Fruit fly (Drosophila melanogaster) whole organism, embryonic: ENCODE measurements around the gene Rbp.

Experiments
- B-H2 ChIP-seq: fragments of 200-800 bp; sonication (Bioruptor generic); optimal IDR thresholded peaks from 2 replicates; lab custom pipeline; 2018; ENCODE audit warnings: missing biosample characterization, mild to moderate bottlenecking, missing genetic modification characterization
- Blimp-1 ChIP-seq: fragments of 200-800 bp; sonication (Bioruptor generic); optimal IDR thresholded peaks from 3 replicates; lab custom pipeline; 2018; ENCODE audit warnings: missing biosample characterization, missing genetic modification characterization, mild to moderate bottlenecking, moderate library complexity, missing genetic modification reagents
- CG10431 ChIP-seq: fragments of 200-800 bp; sonication (Bioruptor generic); optimal IDR thresholded peaks from 3 replicates; lab custom pipeline; 2018; ENCODE audit warnings: missing biosample characterization, mild to moderate bottlenecking, missing genetic modification characterization
- CG11247 ChIP-seq: fragments of 200-800 bp; sonication (Bioruptor generic); IDR thresholded peaks from 2 replicates; pipeline ENCODE4 v1.3.6; 2022; ENCODE audit warnings: missing biosample characterization, missing genetic modification characterization
- CG11695 ChIP-seq: fragments of 200-800 bp; sonication (Bioruptor generic); IDR thresholded peaks from 3 replicates; pipeline ENCODE4 v1.3.6; 2022; ENCODE audit warnings: missing biosample characterization, missing genetic modification characterization
- CG14710 ChIP-seq: fragments of 200-800 bp; sonication (Bioruptor generic); optimal IDR thresholded peaks from 3 replicates; lab custom pipeline; 2019; ENCODE audit warnings: missing biosample characterization, mild to moderate bottlenecking, missing genetic modification characterization, moderate library complexity
- CG15479 ChIP-seq: fragments of 200-800 bp; sonication (Bioruptor generic); optimal IDR thresholded peaks from 3 replicates; lab custom pipeline; 2019; ENCODE audit warnings: missing biosample characterization, mild to moderate bottlenecking, missing genetic modification characterization, moderate library complexity
- CG18599 ChIP-seq: fragments of 200-800 bp; sonication (Bioruptor generic); optimal IDR thresholded peaks from 3 replicates; lab custom pipeline; 2017; ENCODE audit warnings: missing biosample characterization, missing genetic modification characterization, mild to moderate bottlenecking, moderate library complexity, missing genetic modification reagents
- CG18764 ChIP-seq: fragments of 200-800 bp; sonication (Bioruptor generic); optimal IDR thresholded peaks from 3 replicates; lab custom pipeline; 2016; ENCODE audit warnings: missing biosample characterization, missing genetic modification characterization
- CG34376 ChIP-seq: fragments of 200-800 bp; sonication (Bioruptor generic); optimal IDR thresholded peaks from 2 replicates; lab custom pipeline; 2018; ENCODE audit warnings: missing biosample characterization, mild to moderate bottlenecking, missing genetic modification characterization
- CG43689 ChIP-seq: fragments of 200-800 bp; sonication (Bioruptor generic); IDR thresholded peaks from 2 replicates; pipeline ENCODE4 v1.3.6; 2022; ENCODE audit warnings: missing biosample characterization, missing genetic modification characterization
- CG4617 ChIP-seq: fragments of 200-800 bp; sonication (Bioruptor generic); optimal IDR thresholded peaks from 3 replicates; lab custom pipeline; 2016; ENCODE audit warnings: missing biosample characterization, missing genetic modification characterization, borderline replicate concordance
- CG5180 ChIP-seq: fragments of 200-800 bp; sonication (Bioruptor generic); optimal IDR thresholded peaks from 3 replicates; lab custom pipeline; 2017; ENCODE audit warnings: missing biosample characterization, missing genetic modification characterization, mild to moderate bottlenecking, moderate library complexity, missing genetic modification reagents
- CG6254 ChIP-seq: fragments of 200-800 bp; sonication (Bioruptor generic); optimal IDR thresholded peaks from 3 replicates; lab custom pipeline; 2017; ENCODE audit warnings: mild to moderate bottlenecking, missing biosample characterization, missing genetic modification reagents, missing genetic modification characterization
- CG6683 ChIP-seq: fragments of 200-800 bp; sonication (Bioruptor generic); optimal IDR thresholded peaks from 2 replicates; lab custom pipeline; 2017; ENCODE audit warnings: missing biosample characterization, mild to moderate bottlenecking, missing genetic modification characterization, missing genetic modification reagents
- CG7271 ChIP-seq: fragments of 200-800 bp; sonication (Bioruptor generic); optimal IDR thresholded peaks from 2 replicates; lab custom pipeline; 2018; ENCODE audit warnings: missing biosample characterization, mild to moderate bottlenecking, missing genetic modification characterization, moderate library complexity
- CG7556 ChIP-seq: fragments of 200-800 bp; sonication (Bioruptor generic); optimal IDR thresholded peaks from 2 replicates; lab custom pipeline; 2017; ENCODE audit warnings: missing biosample characterization, mild to moderate bottlenecking, missing genetic modification characterization
- CG7745 ChIP-seq: fragments of 200-800 bp; sonication (Bioruptor generic); optimal IDR thresholded peaks from 2 replicates; lab custom pipeline; 2018; ENCODE audit warnings: missing biosample characterization, mild to moderate bottlenecking, missing genetic modification characterization, moderate library complexity
- CG7786 ChIP-seq: fragments of 200-800 bp; sonication (Bioruptor generic); optimal IDR thresholded peaks from 2 replicates; lab custom pipeline; 2016; ENCODE audit warnings: missing biosample characterization, missing genetic modification characterization
- D19B ChIP-seq: fragments of 200-800 bp; sonication (Bioruptor generic); optimal IDR thresholded peaks from 2 replicates; lab custom pipeline; 2017; ENCODE audit warnings: missing biosample characterization, mild to moderate bottlenecking, missing genetic modification characterization
- Dbx ChIP-seq: fragments of 200-800 bp; sonication (Bioruptor generic); IDR thresholded peaks from 3 replicates; pipeline ENCODE4 v1.3.6; 2022; ENCODE audit warnings: missing biosample characterization, missing genetic modification characterization
- Ets65A ChIP-seq: fragments of 200-800 bp; sonication (Bioruptor generic); peaks from one replicate; lab custom pipeline; 2016; ENCODE audit warnings: missing biosample characterization, missing genetic modification characterization
- HLHmδ ChIP-seq: fragments of 200-800 bp; sonication (Bioruptor generic); optimal IDR thresholded peaks from 2 replicates; lab custom pipeline; 2018; ENCODE audit warnings: missing biosample characterization, mild to moderate bottlenecking, missing genetic modification characterization, moderate library complexity
- NC2α ChIP-seq: fragments of 200-800 bp; sonication (Bioruptor generic); optimal IDR thresholded peaks from 2 replicates; lab custom pipeline; 2016; ENCODE audit warnings: missing biosample characterization, missing genetic modification characterization
- Oaz ChIP-seq: fragments of 200-800 bp; sonication (Bioruptor generic); IDR thresholded peaks from 2 replicates; pipeline ENCODE4 v1.3.6; 2022; ENCODE audit warnings: missing biosample characterization, missing genetic modification characterization
- Trl ChIP-seq, 3 experiments: fragments of >200 bp in 2 of 3; fragments of 200-800 bp in 1 of 3; sonication (Bioruptor generic) in 1 of 3; optimal IDR thresholded peaks; 2 replicates in 1 of 3; 3 replicates in 2 of 3; lab custom pipeline; 2016 to 2017; ENCODE audit warnings: missing biosample characterization in 1 of 3, missing genetic modification characterization in 1 of 3
- ab ChIP-seq: fragments of 200-800 bp; sonication (Bioruptor generic); optimal IDR thresholded peaks from 2 replicates; lab custom pipeline; 2016; ENCODE audit warnings: missing biosample characterization, missing genetic modification characterization
- ato ChIP-seq: fragments of 200-800 bp; sonication (Bioruptor generic); IDR thresholded peaks from 2 replicates; pipeline ENCODE4 v1.3.6; 2022; ENCODE audit warnings: missing biosample characterization, missing genetic modification characterization; ENCODE audit not compliant: partially characterized antibody
- cad ChIP-seq: fragments of >200 bp; optimal IDR thresholded peaks from 2 replicates; lab custom pipeline; 2017; ENCODE audit warnings: missing biosample characterization, missing genetic modification characterization
- cg ChIP-seq: fragments of 200-800 bp; sonication (Bioruptor generic); optimal IDR thresholded peaks from 3 replicates; lab custom pipeline; 2019; ENCODE audit warnings: missing biosample characterization, mild to moderate bottlenecking, missing genetic modification characterization, moderate library complexity
- ci ChIP-seq: fragments of 200-800 bp; sonication (Bioruptor generic); IDR thresholded peaks from 3 replicates; pipeline ENCODE4 v1.3.6; 2022; ENCODE audit warnings: missing biosample characterization, missing genetic modification characterization
- kni ChIP-seq: fragments of 200-800 bp; sonication (Bioruptor generic); optimal IDR thresholded peaks from 3 replicates; lab custom pipeline; 2017; ENCODE audit warnings: mild to moderate bottlenecking, missing biosample characterization, missing genetic modification reagents, missing genetic modification characterization
- lola ChIP-seq, 3 experiments: fragments of >200 bp in 2 of 3; fragments of 200-800 bp in 1 of 3; sonication (Bioruptor generic) in 1 of 3; optimal IDR thresholded peaks; 2 replicates each; lab custom pipeline; 2017 to 2019; ENCODE audit warnings: missing biosample characterization in 3 of 3, missing genetic modification characterization in 3 of 3, mild to moderate bottlenecking in 1 of 3, moderate library complexity in 1 of 3
- maf-S ChIP-seq: fragments of 200-800 bp; sonication (Bioruptor generic); optimal IDR thresholded peaks from 2 replicates; lab custom pipeline; 2016; ENCODE audit warnings: missing biosample characterization, missing genetic modification characterization
- nerfin-1 ChIP-seq: fragments of 200-800 bp; sonication (Bioruptor generic); optimal IDR thresholded peaks from 3 replicates; lab custom pipeline; 2019; ENCODE audit warnings: missing biosample characterization, mild to moderate bottlenecking, missing genetic modification characterization, moderate library complexity
- oc ChIP-seq: fragments of 200-800 bp; sonication (Bioruptor generic); optimal IDR thresholded peaks from 2 replicates; lab custom pipeline; 2018; ENCODE audit warnings: missing biosample characterization, mild to moderate bottlenecking, missing genetic modification characterization, moderate library complexity
- otp ChIP-seq: fragments of 200-800 bp; sonication (Bioruptor generic); IDR thresholded peaks from 3 replicates; pipeline ENCODE4, ENCODE4 v1.3.6; 2022; ENCODE audit warnings: missing biosample characterization, missing genetic modification characterization
- peb ChIP-seq: fragments of 200-800 bp; sonication (Bioruptor generic); IDR thresholded peaks from 2 replicates; pipeline ENCODE4 v1.3.6; 2022; ENCODE audit warnings: missing biosample characterization, missing genetic modification characterization
- pfk ChIP-seq: fragments of 200-800 bp; sonication (Bioruptor generic); optimal IDR thresholded peaks from 2 replicates; lab custom pipeline; 2018; ENCODE audit warnings: missing biosample characterization, mild to moderate bottlenecking, missing genetic modification characterization, moderate library complexity
- run ChIP-seq: fragments of 200-800 bp; sonication (Bioruptor generic); optimal IDR thresholded peaks from 3 replicates; lab custom pipeline; 2018; ENCODE audit warnings: missing biosample characterization, mild to moderate bottlenecking, missing genetic modification characterization
- sens ChIP-seq: fragments of 200-800 bp; sonication (Bioruptor generic); peaks from one replicate; lab custom pipeline; 2016; ENCODE audit warnings: missing biosample characterization, missing genetic modification characterization
- sr ChIP-seq: fragments of 200-800 bp; sonication (Bioruptor generic); IDR thresholded peaks from 3 replicates; pipeline ENCODE4 v1.3.6; 2022; ENCODE audit warnings: missing biosample characterization, missing genetic modification characterization
- vvl ChIP-seq: fragments of 200-800 bp; sonication (Bioruptor generic); IDR thresholded peaks from 2 replicates; pipeline ENCODE4 v1.3.6; 2022; ENCODE audit warnings: missing biosample characterization, missing genetic modification characterization
- wdn ChIP-seq: fragments of 200-800 bp; sonication (Bioruptor generic); IDR thresholded peaks from 2 replicates; pipeline ENCODE4 v1.3.6; 2022; ENCODE audit warnings: missing biosample characterization, missing genetic modification characterization
- z ChIP-seq: fragments of 200-800 bp; sonication (Bioruptor generic); IDR thresholded peaks from 3 replicates; pipeline ENCODE4 v1.3.6; 2022; ENCODE audit warnings: missing biosample characterization, missing genetic modification characterization
- zen2 ChIP-seq: fragments of 200-800 bp; sonication (Bioruptor generic); IDR thresholded peaks from 3 replicates; pipeline ENCODE4 v1.3.6; 2022; ENCODE audit warnings: missing biosample characterization, missing genetic modification characterization; ENCODE audit not compliant: partially characterized antibody

Rbp gene

dm6 chr3R:15433340-15433945 is 59.0 kb downstream of the Rbp start (continued):
- no peak for TF ChIP-seq D19B (GFP tag; lab: Kevin White, UChicago)
- no peak for TF ChIP-seq ci (GFP tag; lab: Robert Waterston, UW)
- peak; percentile 55 for TF ChIP-seq Ets65A (GFP tag; lab: Kevin White, UChicago)
- TF ChIP-seq CG5180: peak; percentile 64
- TF ChIP-seq CG18599 (GFP tag; lab: Kevin White, UChicago): no peak
- no peak for TF ChIP-seq CG7556
- no peak for TF ChIP-seq CG14710
- peak; percentile 43 for TF ChIP-seq kni (GFP tag; lab: Kevin White, UChicago)
- peak; percentile 31; the same call in 1 of the 2 replicates for TF ChIP-seq vvl (GFP tag; lab: Robert Waterston, UW)
- no peak for TF ChIP-seq CG4617 (GFP tag; lab: Kevin White, UChicago)
- no peak for TF ChIP-seq NC2α (GFP tag; lab: Kevin White, UChicago)
- no peak for TF ChIP-seq CG6683 (GFP tag; lab: Kevin White, UChicago)
- no peak for TF ChIP-seq HLHmδ (GFP tag; lab: Kevin White, UChicago)
- peak; percentile 79 for TF ChIP-seq CG10431 (GFP tag; lab: Kevin White, UChicago)
- no peak for TF ChIP-seq CG11695 (GFP tag; lab: Robert Waterston, UW)
- TF ChIP-seq ab (GFP tag; lab: Kevin White, UChicago): no peak
- TF ChIP-seq CG15479 (GFP tag; lab: Kevin White, UChicago): no peak
- TF ChIP-seq peb: no peak
- TF ChIP-seq wdn (GFP tag; lab: Robert Waterston, UW): no peak
- no peak for TF ChIP-seq CG18764 (GFP tag; lab: Kevin White, UChicago)
- TF ChIP-seq CG43689: no peak
- no peak for TF ChIP-seq otp (GFP tag; lab: Robert Waterston, UW)
- TF ChIP-seq CG34376: no peak
- no peak for TF ChIP-seq cad (GFP tag; lab: Kevin White, UChicago)
- TF ChIP-seq nerfin-1 (tag; lab: Kevin White, UChicago): no peak
- TF ChIP-seq ato: no peak
- TF ChIP-seq Oaz: no peak
- TF ChIP-seq run (tag; lab: Kevin White, UChicago): no peak
- TF ChIP-seq zen2 (GFP tag; lab: Robert Waterston, UW): no peak
- no peak for TF ChIP-seq sr
- TF ChIP-seq maf-S (GFP tag; lab: Kevin White, UChicago): no peak

- TF ChIP-seq CG6254 (GFP tag; lab: Kevin White, UChicago) (no peak), lola (GFP tag; optimal IDR thresholded peaks at IDR 0.05; lab: Kevin White, UChicago) (no peak), Blimp-1 (GFP tag; lab: Kevin White, UChicago) (peak; percentile 73), kni (GFP tag; lab: Kevin White, UChicago) (peak; percentile 41), CG7786 (GFP tag; lab: Kevin White, UChicago) (no peak), CG11247 (GFP tag; lab: Robert Waterston, UW) (0 out of 2 replicates have a peak, but pooled peaks have one; percentile 25), B-H2 (GFP tag; lab: Kevin White, UChicago) (no peak), Trl (optimal IDR thresholded peaks at IDR 0.05; lab: Kevin White, UChicago) (peak in 1 of 2 experiments; percentile 14), Trl (GFP tag; optimal IDR thresholded peaks at IDR 0.05; lab: Kevin White, UChicago) (no peak), z (GFP tag; lab: Robert Waterston, UW) (peak; percentile 71; the same call in 1 of the 3 replicates), cg (peak; percentile 60), oc (tag; lab: Kevin White, UChicago) (peak; percentile 12), CG7271 (tag; lab: Kevin White, UChicago) (no peak), ab (GFP tag; lab: Kevin White, UChicago) (no peak), zen2 (GFP tag; lab: Robert Waterston, UW) (no peak; the same call in 2 of the 3 replicates), pfk (GFP tag; lab: Kevin White, UChicago) (peak; percentile 74), Dbx (no peak), cad (GFP tag; lab: Kevin White, UChicago) (no peak), CG7745 (tag; lab: Kevin White, UChicago) (no peak), sens (GFP tag; lab: Kevin White, UChicago) (no peak)
- TF ChIP-seq, all 482 proteins: peak for 8
Measured at dm6 chr3R:15434676-15435075, 60.2 kb downstream of the Rbp start, which contains the start of gene CG6118. Gene CG6118, minus strand, starts transcription at chr3R:15434738.
